Fruit fly (Drosophila melanogaster) whole organism, embryonic: Measurements from ENCODE around the gene Sem1.

Experiments used
- Adf1 ChIP-seq: fragments of 200-800 bp; sonication (Bioruptor generic); IDR thresholded peaks from 2 replicates; pipeline ENCODE4 v1.3.6; 2022; ENCODE audit warnings: missing biosample characterization, missing genetic modification characterization
- Atf6 ChIP-seq: fragments of 200-800 bp; sonication (Bioruptor generic); IDR thresholded peaks from 2 replicates; pipeline ENCODE4 v1.3.6; 2022; ENCODE audit warnings: missing biosample characterization, missing genetic modification characterization
- Bgb ChIP-seq: fragments of 200-800 bp; sonication (Bioruptor generic); IDR thresholded peaks from 2 replicates; pipeline ENCODE4 v1.3.6; 2022; ENCODE audit warnings: missing biosample characterization, missing genetic modification characterization; ENCODE audit not compliant: partially characterized antibody
- C15 ChIP-seq: fragments of 200-800 bp; sonication (Bioruptor generic); IDR thresholded peaks from 3 replicates; pipeline ENCODE4 v1.3.6; 2022; ENCODE audit warnings: missing biosample characterization, missing genetic modification characterization
- CG10147 ChIP-seq: fragments of 200-800 bp; sonication (Bioruptor generic); optimal IDR thresholded peaks from 2 replicates; lab custom pipeline; 2019; ENCODE audit warnings: missing biosample characterization, mild to moderate bottlenecking, missing genetic modification characterization, moderate library complexity
- CG10565 ChIP-seq: fragments of 200-800 bp; sonication (Bioruptor generic); optimal IDR thresholded peaks from 3 replicates; lab custom pipeline; 2016; ENCODE audit warnings: missing biosample characterization, mild to moderate bottlenecking, missing genetic modification characterization
- CG10959 ChIP-seq: fragments of 200-800 bp; sonication (Bioruptor generic); IDR thresholded peaks from 2 replicates; pipeline ENCODE4 v1.3.6; 2022; ENCODE audit warnings: missing biosample characterization, missing genetic modification characterization
- CG11456 ChIP-seq: fragments of 200-800 bp; sonication (Bioruptor generic); IDR thresholded peaks from 3 replicates; pipeline ENCODE4 v1.3.6; 2022; ENCODE audit warnings: missing biosample characterization, missing genetic modification characterization
- CG11504 ChIP-seq: fragments of 200-800 bp; sonication (Bioruptor generic); optimal IDR thresholded peaks from 3 replicates; lab custom pipeline; 2019; ENCODE audit warnings: missing biosample characterization, mild to moderate bottlenecking, missing genetic modification characterization, moderate library complexity
- CG12104 ChIP-seq: fragments of 200-800 bp; sonication (Bioruptor generic); optimal IDR thresholded peaks from 3 replicates; lab custom pipeline; 2016; ENCODE audit warnings: missing biosample characterization, missing genetic modification characterization
- CG12942 ChIP-seq: fragments of 200-800 bp; sonication (Bioruptor generic); optimal IDR thresholded peaks from 3 replicates; lab custom pipeline; 2016; ENCODE audit warnings: missing biosample characterization, missing genetic modification characterization
- CG16815 ChIP-seq: fragments of 200-800 bp; sonication (Bioruptor generic); optimal IDR thresholded peaks from 3 replicates; lab custom pipeline; 2017; ENCODE audit warnings: missing biosample characterization, mild to moderate bottlenecking, missing genetic modification characterization
- CG1792 ChIP-seq: fragments of 200-800 bp; sonication (Bioruptor generic); optimal IDR thresholded peaks from 2 replicates; lab custom pipeline; 2016; ENCODE audit warnings: missing biosample characterization, missing genetic modification characterization
- CG18619 ChIP-seq: fragments of 200-800 bp; sonication (Bioruptor generic); optimal IDR thresholded peaks from 3 replicates; lab custom pipeline; 2017; ENCODE audit warnings: missing biosample characterization, mild to moderate bottlenecking, missing genetic modification characterization
- CG33557 ChIP-seq: fragments of 200-800 bp; sonication (Bioruptor generic); optimal IDR thresholded peaks from 2 replicates; lab custom pipeline; 2019; ENCODE audit warnings: missing biosample characterization, mild to moderate bottlenecking, missing genetic modification characterization, moderate library complexity
- CG4730 ChIP-seq: fragments of 200-800 bp; sonication (Bioruptor generic); IDR thresholded peaks from 2 replicates; pipeline ENCODE4 v1.3.6; 2022; ENCODE audit warnings: missing biosample characterization, missing genetic modification characterization
- CG5180 ChIP-seq: fragments of 200-800 bp; sonication (Bioruptor generic); optimal IDR thresholded peaks from 3 replicates; lab custom pipeline; 2017; ENCODE audit warnings: missing biosample characterization, missing genetic modification characterization, mild to moderate bottlenecking, moderate library complexity, missing genetic modification reagents
- CG6175 ChIP-seq: fragments of 200-800 bp; sonication (Bioruptor generic); IDR thresholded peaks from 3 replicates; pipeline ENCODE4 v1.3.6; 2022; ENCODE audit warnings: missing biosample characterization, missing genetic modification characterization
- CG7271 ChIP-seq: fragments of 200-800 bp; sonication (Bioruptor generic); optimal IDR thresholded peaks from 2 replicates; lab custom pipeline; 2018; ENCODE audit warnings: missing biosample characterization, mild to moderate bottlenecking, missing genetic modification characterization, moderate library complexity
- CG7839 ChIP-seq: fragments of 200-800 bp; sonication (Bioruptor generic); optimal IDR thresholded peaks from 3 replicates; lab custom pipeline; 2018; ENCODE audit warnings: missing biosample characterization, mild to moderate bottlenecking, missing genetic modification characterization, moderate library complexity
- CG7963 ChIP-seq: fragments of 200-800 bp; sonication (Bioruptor generic); IDR thresholded peaks from 3 replicates; pipeline ENCODE4 v1.3.6; 2022; ENCODE audit warnings: missing biosample characterization, missing genetic modification characterization; ENCODE audit not compliant: partially characterized antibody
- D19B ChIP-seq: fragments of 200-800 bp; sonication (Bioruptor generic); optimal IDR thresholded peaks from 2 replicates; lab custom pipeline; 2017; ENCODE audit warnings: missing biosample characterization, mild to moderate bottlenecking, missing genetic modification characterization
- Fer1 ChIP-seq: fragments of 200-800 bp; sonication (Bioruptor generic); optimal IDR thresholded peaks from 2 replicates; lab custom pipeline; 2017; ENCODE audit warnings: missing biosample characterization, mild to moderate bottlenecking, missing genetic modification characterization
- Hr3 ChIP-seq: fragments of 200-800 bp; sonication (Bioruptor generic); optimal IDR thresholded peaks from 3 replicates; lab custom pipeline; 2016; ENCODE audit warnings: missing biosample characterization, missing genetic modification characterization
- Hr78 ChIP-seq, 2 experiments: fragments of 200-800 bp in 1 of 2; fragments of >200 bp in 1 of 2; sonication (Bioruptor generic) in 1 of 2; optimal IDR thresholded peaks; 2 replicates each; lab custom pipeline; 2017 to 2019; ENCODE audit warnings: missing biosample characterization in 2 of 2, missing genetic modification characterization in 2 of 2, mild to moderate bottlenecking in 1 of 2, moderate library complexity in 1 of 2
- Mrtf ChIP-seq: fragments of 200-800 bp; sonication (Bioruptor generic); IDR thresholded peaks from 3 replicates; pipeline ENCODE4 v1.3.6; 2022; ENCODE audit warnings: missing biosample characterization, missing genetic modification characterization
- Spps ChIP-seq: fragments of 200-800 bp; sonication (Bioruptor generic); optimal IDR thresholded peaks from 2 replicates; lab custom pipeline; 2018; ENCODE audit warnings: missing biosample characterization, mild to moderate bottlenecking, missing genetic modification characterization
- Ssrp ChIP-seq: fragments of 200-800 bp; sonication (Bioruptor generic); optimal IDR thresholded peaks from 2 replicates; lab custom pipeline; 2018; ENCODE audit warnings: missing biosample characterization, mild to moderate bottlenecking, missing genetic modification characterization, moderate library complexity
- YL-1 ChIP-seq: fragments of 200-800 bp; sonication (Bioruptor generic); optimal IDR thresholded peaks from 3 replicates; lab custom pipeline; 2017; ENCODE audit warnings: missing biosample characterization, mild to moderate bottlenecking, missing genetic modification characterization
- ato ChIP-seq: fragments of 200-800 bp; sonication (Bioruptor generic); IDR thresholded peaks from 2 replicates; pipeline ENCODE4 v1.3.6; 2022; ENCODE audit warnings: missing biosample characterization, missing genetic modification characterization; ENCODE audit not compliant: partially characterized antibody
- az2 ChIP-seq: fragments of 200-800 bp; sonication (Bioruptor generic); optimal IDR thresholded peaks from 3 replicates; lab custom pipeline; 2016; ENCODE audit warnings: missing biosample characterization, missing genetic modification characterization
- caup ChIP-seq: fragments of 200-800 bp; sonication (Bioruptor generic); optimal IDR thresholded peaks from 3 replicates; lab custom pipeline; 2017; ENCODE audit warnings: missing biosample characterization, mild to moderate bottlenecking, missing genetic modification characterization, moderate library complexity; ENCODE audit not compliant: severe bottlenecking
- ci ChIP-seq: fragments of 200-800 bp; sonication (Bioruptor generic); IDR thresholded peaks from 3 replicates; pipeline ENCODE4 v1.3.6; 2022; ENCODE audit warnings: missing biosample characterization, missing genetic modification characterization
- da ChIP-seq: fragments of 200-800 bp; sonication (Bioruptor generic); optimal IDR thresholded peaks from 2 replicates; lab custom pipeline; 2016; ENCODE audit warnings: missing biosample characterization, missing genetic modification characterization
- fd3F ChIP-seq: fragments of 200-800 bp; sonication (Bioruptor generic); optimal IDR thresholded peaks from 2 replicates; lab custom pipeline; 2018; ENCODE audit warnings: missing biosample characterization, mild to moderate bottlenecking, missing genetic modification characterization, moderate library complexity
- fd64A ChIP-seq: fragments of 200-800 bp; sonication (Bioruptor generic); optimal IDR thresholded peaks from 3 replicates; lab custom pipeline; 2018; ENCODE audit warnings: missing biosample characterization, mild to moderate bottlenecking, missing genetic modification characterization
- h ChIP-seq: fragments of >200 bp; optimal IDR thresholded peaks from 2 replicates; lab custom pipeline; 2017
- ham ChIP-seq: fragments of 200-800 bp; sonication (Bioruptor generic); IDR thresholded peaks from 2 replicates; pipeline ENCODE4 v1.3.6; 2022; ENCODE audit warnings: missing biosample characterization, missing genetic modification characterization
- phol ChIP-seq: fragments of 200-800 bp; sonication (Bioruptor generic); optimal IDR thresholded peaks from 3 replicates; lab custom pipeline; 2018; ENCODE audit warnings: missing biosample characterization, mild to moderate bottlenecking, missing genetic modification characterization, moderate library complexity
- prd ChIP-seq, 3 experiments: fragments of >200 bp in 2 of 3; fragments of 200-800 bp in 1 of 3; sonication (Bioruptor generic) in 1 of 3; optimal IDR thresholded peaks in 2 of 3; IDR thresholded peaks in 1 of 3; 2 replicates in 2 of 3; 3 replicates in 1 of 3; pipeline versions ENCODE4 v1.3.6 to Lab custom; 2017 to 2022; ENCODE audit warnings: missing biosample characterization in 1 of 3, missing genetic modification characterization in 1 of 3
- pros ChIP-seq: fragments of 200-800 bp; sonication (Bioruptor generic); optimal IDR thresholded peaks from 3 replicates; lab custom pipeline; 2019; ENCODE audit warnings: missing biosample characterization, mild to moderate bottlenecking, missing genetic modification characterization, moderate library complexity
- slbo ChIP-seq: fragments of 200-800 bp; sonication (Bioruptor generic); IDR thresholded peaks from 2 replicates; pipeline ENCODE4 v1.3.6; 2022; ENCODE audit warnings: missing biosample characterization, missing genetic modification characterization
- ssp ChIP-seq: fragments of 200-800 bp; sonication (Bioruptor generic); IDR thresholded peaks from 2 replicates; pipeline ENCODE4 v1.3.6; 2022; ENCODE audit warnings: missing biosample characterization, missing genetic modification characterization
- tgo ChIP-seq: fragments of 200-800 bp; sonication (Bioruptor generic); IDR thresholded peaks from 3 replicates; pipeline ENCODE4 v1.3.6; 2022; ENCODE audit warnings: missing biosample characterization, missing genetic modification characterization
- tll ChIP-seq, 2 experiments: fragments of 200-800 bp in 1 of 2; fragments of >200 bp in 1 of 2; sonication (Bioruptor generic) in 1 of 2; optimal IDR thresholded peaks; 2 replicates each; lab custom pipeline; 2017 to 2019; ENCODE audit warnings: missing biosample characterization in 2 of 2, missing genetic modification characterization in 2 of 2, mild to moderate bottlenecking in 1 of 2, moderate library complexity in 1 of 2
- ttk ChIP-seq: fragments of 200-800 bp; sonication (Bioruptor generic); IDR thresholded peaks from 2 replicates; pipeline ENCODE4 v2.1.2; 2022; ENCODE audit warnings: missing biosample characterization, missing genetic modification characterization
- tx ChIP-seq: fragments of 200-800 bp; sonication (Bioruptor generic); optimal IDR thresholded peaks from 2 replicates; lab custom pipeline; 2016; ENCODE audit warnings: missing biosample characterization, missing genetic modification characterization
- unc-4 ChIP-seq: fragments of 200-800 bp; sonication (Bioruptor generic); IDR thresholded peaks from 2 replicates; pipeline ENCODE4 v1.3.6; 2022; ENCODE audit warnings: missing biosample characterization, missing genetic modification characterization; ENCODE audit not compliant: partially characterized antibody

Gene Sem1

DNA sequence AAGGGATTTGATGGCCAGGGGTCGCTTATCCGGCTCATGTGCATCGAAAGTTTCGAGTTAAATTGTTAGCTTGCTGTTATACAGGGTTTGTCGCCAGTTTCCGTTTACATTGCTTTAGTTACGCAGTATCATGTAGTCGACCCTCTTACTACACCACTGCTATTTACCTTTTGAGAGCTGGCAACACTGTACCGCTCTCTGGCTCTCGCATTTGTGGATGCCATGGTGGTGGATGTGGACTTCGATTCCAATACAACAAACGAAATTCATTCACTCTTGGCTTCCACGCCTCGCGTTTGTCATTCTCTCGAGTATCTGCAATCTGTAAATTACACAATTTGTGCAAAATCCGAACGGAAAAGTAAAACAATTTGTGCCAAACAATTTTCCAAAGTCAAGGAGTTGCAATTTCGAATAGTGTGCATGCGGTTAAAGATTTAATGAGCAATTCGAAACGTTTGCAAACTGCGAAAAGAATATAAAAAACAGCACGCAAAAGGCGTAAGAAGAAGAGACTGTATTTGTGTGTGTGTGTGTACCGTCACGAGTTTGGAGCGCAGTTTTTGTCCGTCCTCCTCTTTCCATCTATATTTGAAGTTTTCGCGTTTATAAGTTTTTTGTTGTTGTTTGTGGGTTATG, 14.7 kb upstream of the Sem1 start (continued):
- TF ChIP-seq CG10565 (GFP tag; lab: Kevin White, UChicago) (no peak), CG4730 (GFP tag; lab: Robert Waterston, UW) (no peak), CG1792 (GFP tag; lab: Kevin White, UChicago) (no peak), tgo (peak; percentile 24; the same call in 1 of the 3 replicates), CG7839 (tag; lab: Kevin White, UChicago) (peak; percentile 23), phol (tag; lab: Kevin White, UChicago) (no peak), slbo (GFP tag; lab: Robert Waterston, UW) (peak; percentile 48; the same call in 1 of the 2 replicates), CG11504 (tag; lab: Kevin White, UChicago) (peak; percentile 15), fd3F (no peak), caup (GFP tag; lab: Kevin White, UChicago) (peak; percentile 44), CG5180 (GFP tag; lab: Kevin White, UChicago) (no peak), CG7271 (tag; lab: Kevin White, UChicago) (no peak), az2 (GFP tag; lab: Kevin White, UChicago) (no peak), unc-4 (GFP tag; lab: Robert Waterston, UW) (peak; percentile 66), CG16815 (GFP tag; lab: Kevin White, UChicago) (no peak), CG18619 (GFP tag; lab: Kevin White, UChicago) (no peak), Hr78 (GFP tag; optimal IDR thresholded peaks at IDR 0.05; lab: Kevin White, UChicago) (peak in 1 of 2 experiments; percentile 7), tll (GFP tag; optimal IDR thresholded peaks at IDR 0.05; lab: Kevin White, UChicago) (no peak), CG12942 (GFP tag; lab: Kevin White, UChicago) (no peak), Fer1 (GFP tag; lab: Kevin White, UChicago) (peak; percentile 63), ato (GFP tag; lab: Robert Waterston, UW) (peak; percentile 100), Spps (no peak), CG33557 (GFP tag; lab: Kevin White, UChicago) (peak; percentile 16), ci (peak; percentile 62; the same call in 2 of the 3 replicates), ham (no peak), CG10959 (GFP tag; lab: Robert Waterston, UW) (no peak), Hr3 (GFP tag; lab: Kevin White, UChicago) (no peak), D19B (peak; percentile 99), CG7963 (GFP tag; lab: Robert Waterston, UW) (peak; percentile 100), h (lab: Kevin White, UChicago) (no peak), CG11456 (GFP tag; lab: Robert Waterston, UW) (0 out of 3 replicates have a peak, but pooled peaks have one; percentile 53), Atf6 (GFP tag; lab: Robert Waterston, UW) (peak; percentile 53; the same call in 1 of the 2 replicates), Ssrp (tag; lab: Kevin White, UChicago) (no peak), YL-1 (GFP tag; lab: Kevin White, UChicago) (peak; percentile 81), prd (optimal IDR thresholded peaks at IDR 0.05; lab: Kevin White, UChicago) (no peak), prd (GFP tag; IDR thresholded peaks at IDR 0.05; lab: Robert Waterston, UW) (0 out of 3 replicates have a peak, but pooled peaks have one; percentile 24), CG6175 (GFP tag; lab: Robert Waterston, UW) (no peak), Mrtf (GFP tag; lab: Robert Waterston, UW) (no peak), tx (GFP tag; lab: Kevin White, UChicago) (peak; percentile 4), CG10147 (GFP tag; lab: Kevin White, UChicago) (peak; percentile 42), CG12104 (GFP tag; lab: Kevin White, UChicago) (no peak), Bgb (peak; percentile 99), Adf1 (GFP tag; lab: Robert Waterston, UW) (no peak), fd64A (GFP tag; lab: Kevin White, UChicago) (no peak), pros (GFP tag; lab: Kevin White, UChicago) (peak; percentile 94), C15 (no peak), ssp (GFP tag; lab: Robert Waterston, UW) (no peak), da (GFP tag; lab: Kevin White, UChicago) (no peak), ttk (peak; percentile 26; the same call in 1 of the 2 replicates)
